Fruit fly (Drosophila melanogaster): Measurements from ENCODE around the gene Nlp.

The Nlp gene

dm6 chr3R:30012602-30013489 is 8.3 kb downstream of the Nlp start (continued):
- TF ChIP-seq BEAF-32 (GFP tag; optimal IDR thresholded peaks at IDR 0.05) (no peak), CG3163 (GFP tag; optimal IDR thresholded peaks at IDR 0.05) (no peak), CG43689 (GFP tag; IDR thresholded peaks at IDR 0.05) (no peak), Bteb2 (GFP tag; optimal IDR thresholded peaks at IDR 0.05) (no peak), CG5180 (GFP tag; optimal IDR thresholded peaks at IDR 0.05) (no peak), unpg (GFP tag; optimal IDR thresholded peaks at IDR 0.05) (no peak), CG1647 (GFP tag; optimal IDR thresholded peaks at IDR 0.05) (no peak), Rx (GFP tag; IDR thresholded peaks at IDR 0.05) (no peak; the same call in 1 of the 2 replicates), CG2129 (GFP tag; IDR thresholded peaks at IDR 0.05; ENCODE audit: partially characterized antibody) (no peak), Deaf1 (tag; optimal IDR thresholded peaks at IDR 0.05) (no peak), CG8089 (GFP tag; optimal IDR thresholded peaks at IDR 0.05) (no peak), CG17385 (GFP tag; optimal IDR thresholded peaks at IDR 0.05) (no peak), corto (GFP tag; optimal IDR thresholded peaks at IDR 0.05) (no peak), vnd (GFP tag; IDR thresholded peaks at IDR 0.05; ENCODE audit: partially characterized antibody) (no peak), Adf1 (GFP tag; IDR thresholded peaks at IDR 0.05) (no peak), CG16779 (GFP tag; IDR thresholded peaks at IDR 0.05) (no peak), CG17612 (GFP tag; IDR thresholded peaks at IDR 0.05) (no peak), CG18011 (GFP tag; optimal IDR thresholded peaks at IDR 0.05) (no peak), gcm (GFP tag; optimal IDR thresholded peaks at IDR 0.05) (no peak), Opbp (GFP tag; IDR thresholded peaks at IDR 0.05; ENCODE audit: partially characterized antibody) (no peak), CG15011 (GFP tag; optimal IDR thresholded peaks at IDR 0.05) (no peak), NC2α (GFP tag; optimal IDR thresholded peaks at IDR 0.05) (no peak), GATAe (GFP tag; conservative IDR thresholded peaks at IDR 0.05) (peak; percentile 38; the same call in 1 of the 2 replicates), Doc2 (GFP tag; IDR thresholded peaks at IDR 0.05) (no peak), crc (GFP tag; optimal IDR thresholded peaks at IDR 0.05) (no peak), gsb-n (tag; optimal IDR thresholded peaks at IDR 0.05) (no peak), MESR4 (GFP tag; optimal IDR thresholded peaks at IDR 0.05) (no peak), dimm (GFP tag; IDR thresholded peaks at IDR 0.05) (no peak), CG4360 (GFP tag; IDR thresholded peaks at IDR 0.05) (no peak), wdn (GFP tag; IDR thresholded peaks at IDR 0.05) (no peak), CG3995 (GFP tag; optimal IDR thresholded peaks at IDR 0.05) (no peak), nom (GFP tag; optimal IDR thresholded peaks at IDR 0.05) (no peak), CG10654 (GFP tag; optimal IDR thresholded peaks at IDR 0.05) (no peak), jing (GFP tag; optimal IDR thresholded peaks at IDR 0.05) (no peak), amos (GFP tag; IDR thresholded peaks at IDR 0.05; ENCODE audit: partially characterized antibody) (no peak), CG13296 (GFP tag; optimal IDR thresholded peaks at IDR 0.05) (no peak), Dek (tag; optimal IDR thresholded peaks at IDR 0.05) (peak; percentile 20), wor (GFP tag; IDR thresholded peaks at IDR 0.05) (no peak), Nf-YC (tag; optimal IDR thresholded peaks at IDR 0.05) (no peak), chif (GFP tag; optimal IDR thresholded peaks at IDR 0.05) (no peak), sna (GFP tag; IDR thresholded peaks at IDR 0.05; ENCODE audit: partially characterized antibody) (no peak), pan (optimal IDR thresholded peaks at IDR 0.05) (no peak), pan (GFP tag; optimal IDR thresholded peaks at IDR 0.05 in 1 of 2, IDR thresholded peaks at IDR 0.05 in 1 of 2) (peak in 1 of 2 experiments; percentile 45), CG9215 (GFP tag; IDR thresholded peaks at IDR 0.05) (peak; percentile 27; the same call in 1 of the 2 replicates), ind (GFP tag; optimal IDR thresholded peaks at IDR 0.05) (no peak), gem (tag; optimal IDR thresholded peaks at IDR 0.05) (no peak), knrl (GFP tag; IDR thresholded peaks at IDR 0.05; ENCODE audit: partially characterized antibody) (no peak), br (optimal IDR thresholded peaks at IDR 0.05) (no peak), ATbp (GFP tag; optimal IDR thresholded peaks at IDR 0.05) (no peak)

Data from whole organism, embryonic.